Fruit fly (Drosophila melanogaster) whole organism, pupa: ENCODE data around the gene Prosbeta3.

Experiments used
- CG10348 ChIP-seq: fragments of 200-800 bp; sonication (Bioruptor generic); IDR thresholded peaks from 2 replicates; pipeline ENCODE4 v1.3.6; 2022; ENCODE audit warnings: missing biosample characterization, missing genetic modification characterization
- CG13204 ChIP-seq: fragments of 200-800 bp; sonication (Bioruptor generic); optimal IDR thresholded peaks from 2 replicates; lab custom pipeline; 2018; ENCODE audit warnings: missing biosample characterization, mild to moderate bottlenecking, missing genetic modification characterization, moderate library complexity
- CG15710 ChIP-seq: fragments of 200-800 bp; sonication (Bioruptor generic); optimal IDR thresholded peaks from 2 replicates; lab custom pipeline; 2018; ENCODE audit warnings: missing biosample characterization, mild to moderate bottlenecking, missing genetic modification characterization, moderate library complexity
- Pif1B ChIP-seq: fragments of 200-800 bp; sonication (Bioruptor generic); optimal IDR thresholded peaks from 3 replicates; lab custom pipeline; 2016; ENCODE audit warnings: missing biosample characterization, missing genetic modification characterization

DNA sequence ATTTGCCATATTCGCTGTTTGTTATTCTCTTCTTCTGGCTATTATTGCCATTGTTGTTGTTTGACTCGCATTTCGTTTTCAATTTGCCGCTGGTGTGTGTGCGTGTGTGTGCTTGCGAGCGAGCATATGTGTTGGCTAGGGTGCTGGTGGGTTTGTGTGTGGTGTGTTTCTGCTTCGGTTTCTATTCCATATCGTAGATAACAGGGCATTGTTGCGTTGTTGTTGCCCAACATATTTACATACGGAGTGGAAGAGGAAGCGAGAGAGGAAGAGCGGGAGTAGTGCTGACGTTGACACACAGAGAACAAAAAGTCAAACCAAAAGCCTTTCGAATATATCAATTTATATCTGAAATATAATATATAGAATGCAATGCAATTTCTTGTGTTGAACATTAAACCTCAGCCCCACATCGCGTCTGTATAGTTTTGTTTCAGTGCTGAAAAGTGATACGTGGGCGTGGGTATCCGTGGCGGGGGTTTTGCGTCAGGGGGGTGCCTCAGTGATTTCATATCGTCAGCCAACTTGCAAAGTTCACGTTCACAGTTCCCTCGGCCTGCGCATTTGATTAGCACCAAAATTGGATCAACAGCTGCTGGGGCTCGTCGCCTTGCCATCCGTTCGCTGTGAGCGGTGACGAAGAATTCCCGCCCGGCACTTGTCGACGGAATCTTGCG lies 48.6 kb upstream of the Prosbeta3 start:
- TF ChIP-seq Pif1B (GFP tag; lab: Kevin White, UChicago) (peak; percentile 58), CG10348 (GFP tag; lab: Robert Waterston, UW) (no peak), CG13204 (no peak), CG15710 (tag; lab: Kevin White, UChicago) (peak; percentile 27)
